Worm (Caenorhabditis elegans): Measurements from ENCODE around the gene sbp-1.

The sbp-1 gene

DNA sequence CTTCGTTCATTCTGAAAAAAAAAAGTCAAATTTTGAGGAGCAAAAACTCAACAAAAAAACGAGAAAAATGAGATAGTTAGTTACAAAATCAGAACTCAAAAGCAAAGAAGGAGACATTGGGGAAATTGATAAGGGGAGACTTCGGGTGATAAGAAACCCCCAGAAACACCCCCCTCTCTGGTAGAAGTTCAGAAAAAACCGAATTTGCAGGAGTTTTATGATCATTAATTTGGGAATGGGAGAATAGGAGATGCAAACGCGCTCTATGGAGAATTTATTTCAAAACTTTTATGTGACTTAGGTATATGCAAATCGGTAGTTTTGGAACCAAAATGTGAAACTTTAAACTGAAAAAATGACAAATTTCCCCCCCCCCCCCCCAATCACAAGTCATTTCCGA is at the start of gene sbp-1:
Gene sbp-1 (minus strand): TSS at position 11 of the 400 bp plus-strand sequence.
- no peak for TF ChIP-seq ZK546.5 (tag; optimal IDR thresholded peaks at IDR 0.05)
- TF ChIP-seq elt-2 (tag; optimal IDR thresholded peaks at IDR 0.05), result peak; percentile 74
- TF ChIP-seq lin-39 (tag; optimal IDR thresholded peaks at IDR 0.05), result no peak
- TF ChIP-seq pqm-1 (tag; optimal IDR thresholded peaks at IDR 0.05), result peak; percentile 44
- no peak for TF ChIP-seq nhr-11 (tag; optimal IDR thresholded peaks at IDR 0.05)

DNA sequence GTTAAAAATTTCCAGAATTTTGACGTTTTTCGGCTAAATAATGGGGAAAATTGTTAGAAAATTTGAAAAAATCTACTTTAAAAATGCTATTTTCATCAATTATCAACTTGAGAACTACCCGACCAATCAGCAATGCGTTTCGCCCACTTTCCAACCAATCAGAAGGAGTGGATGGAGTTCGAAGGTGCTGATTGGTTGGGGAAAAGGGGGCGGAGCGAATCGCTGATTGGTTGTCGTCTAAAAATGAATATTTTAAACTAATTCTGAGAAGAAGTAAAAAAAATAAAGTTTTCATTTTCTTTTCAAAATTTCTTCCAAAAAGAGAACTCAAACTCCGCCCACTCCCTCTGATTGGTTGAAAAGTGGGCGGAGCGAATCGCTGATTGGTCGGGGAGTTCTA is 47.9 kb upstream of the sbp-1 start:
- no peak for TF ChIP-seq nhr-23 (tag; optimal IDR thresholded peaks at IDR 0.05)
- no peak for TF ChIP-seq R02D3.7 (tag; optimal IDR thresholded peaks at IDR 0.05)
- TF ChIP-seq nfya-1 (tag; optimal IDR thresholded peaks at IDR 0.05; ENCODE audit: insufficient read depth), result peak; percentile 92
- no peak for TF ChIP-seq snpc-4 (tag; optimal IDR thresholded peaks at IDR 0.05)

DNA sequence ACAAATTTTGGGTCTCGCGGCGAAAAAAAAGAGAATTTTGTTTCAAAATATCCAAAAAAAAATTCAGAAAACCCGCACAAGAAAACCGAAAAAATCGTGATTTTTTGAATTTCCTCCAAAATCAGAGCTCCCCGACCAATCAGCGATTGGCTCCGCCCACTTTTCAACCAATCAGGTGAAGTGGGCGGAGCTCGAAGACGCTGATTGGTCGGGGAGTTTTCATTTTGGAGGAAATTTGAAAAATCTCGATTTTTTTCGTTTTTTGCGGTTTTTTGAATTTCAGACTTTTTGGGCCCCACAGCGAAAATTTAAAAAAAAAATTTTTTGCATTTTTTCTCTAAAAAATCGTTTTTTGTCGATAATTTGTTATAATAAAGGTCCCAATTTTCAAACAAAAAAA is 47.2 kb upstream of the sbp-1 start:
- no peak for TF ChIP-seq ceh-28 (tag; optimal IDR thresholded peaks at IDR 0.05)
- peak; percentile 64 for TF ChIP-seq nfya-1 (tag; optimal IDR thresholded peaks at IDR 0.05; ENCODE audit: insufficient read depth)

DNA sequence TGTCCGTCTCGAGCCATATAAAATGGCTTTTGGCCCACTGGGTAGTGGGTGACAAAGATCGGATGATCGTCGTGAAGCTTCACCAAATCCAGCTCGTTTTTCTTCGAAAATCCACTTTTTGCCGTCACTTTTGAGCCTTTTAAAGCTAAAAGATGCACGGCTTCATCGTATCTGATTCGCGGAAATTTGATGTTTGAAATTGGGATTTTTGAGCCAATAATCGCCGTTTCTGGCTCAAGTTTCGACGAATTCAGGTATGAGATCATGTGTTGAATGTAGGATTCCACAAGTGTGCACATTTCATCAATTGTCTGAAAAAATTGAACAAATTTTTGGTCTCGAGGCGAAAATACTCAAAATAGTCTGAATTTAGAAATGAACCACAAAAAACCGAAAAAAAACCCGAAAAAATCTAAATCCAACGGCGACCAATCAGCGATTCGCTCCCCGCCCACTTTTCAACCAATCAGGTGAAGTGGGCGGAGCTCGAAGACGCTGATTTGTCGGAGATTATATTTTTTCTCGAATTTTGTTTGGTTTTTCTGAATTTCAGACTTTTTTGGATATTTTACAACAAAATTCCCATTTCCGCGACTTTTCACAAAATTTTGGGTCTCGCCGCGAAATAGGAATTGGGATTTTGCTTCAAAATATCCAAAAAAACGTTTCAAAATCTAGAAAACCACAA is 46.4 kb upstream of the sbp-1 start:
- TF ChIP-seq fkh-10 (GFP tag; optimal IDR thresholded peaks at IDR 0.05) (no peak), nfya-1 (tag; optimal IDR thresholded peaks at IDR 0.05; ENCODE audit: insufficient read depth) (peak; percentile 89)

DNA sequence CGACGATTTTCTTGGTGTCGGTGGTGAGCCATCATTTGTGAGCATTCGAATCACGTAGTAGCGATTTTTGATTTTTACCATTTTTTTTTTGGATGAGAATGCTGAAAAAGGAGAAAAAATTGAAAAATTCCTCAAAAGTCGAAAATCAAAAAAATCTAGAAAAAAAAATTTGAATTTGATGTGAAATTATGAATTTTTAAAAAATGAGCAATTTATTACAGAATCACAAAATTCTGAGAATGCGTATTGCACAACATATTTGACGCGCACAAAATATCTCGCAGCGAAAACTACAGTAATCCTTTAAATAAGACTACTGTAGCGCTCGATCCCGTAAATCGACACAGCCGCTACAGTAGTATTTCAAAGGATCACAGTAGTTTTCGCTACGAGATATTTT is 44.9 kb upstream of the sbp-1 start, which contains the start of gene popl-5:
Gene popl-5 (minus strand): TSS at position 101 of the 400 bp plus-strand sequence.
- no peak for TF ChIP-seq nhr-237 (tag; optimal IDR thresholded peaks at IDR 0.05)
- TF ChIP-seq lsy-12 (tag; optimal IDR thresholded peaks at IDR 0.05), result no peak
- TF ChIP-seq lin-39 (tag; optimal IDR thresholded peaks at IDR 0.05), result no peak
- no peak for TF ChIP-seq nhr-77 (tag; optimal IDR thresholded peaks at IDR 0.05)
- TF ChIP-seq ama-1 (optimal IDR thresholded peaks at IDR 0.05), result no peak
- TF ChIP-seq fkh-10 (GFP tag; optimal IDR thresholded peaks at IDR 0.05), result no peak
- TF ChIP-seq daf-12 (tag; optimal IDR thresholded peaks at IDR 0.05), result no peak
- TF ChIP-seq egl-27 (tag; optimal IDR thresholded peaks at IDR 0.05), result no peak
- no peak for TF ChIP-seq nhr-67 (tag; optimal IDR thresholded peaks at IDR 0.05)
- no peak for TF ChIP-seq R02D3.7 (tag; optimal IDR thresholded peaks at IDR 0.05)
- TF ChIP-seq zag-1 (tag; optimal IDR thresholded peaks at IDR 0.05), result no peak
- TF ChIP-seq tbx-2 (tag; optimal IDR thresholded peaks at IDR 0.05), result no peak
- no peak for TF ChIP-seq eor-1 (tag; optimal IDR thresholded peaks at IDR 0.05)

DNA sequence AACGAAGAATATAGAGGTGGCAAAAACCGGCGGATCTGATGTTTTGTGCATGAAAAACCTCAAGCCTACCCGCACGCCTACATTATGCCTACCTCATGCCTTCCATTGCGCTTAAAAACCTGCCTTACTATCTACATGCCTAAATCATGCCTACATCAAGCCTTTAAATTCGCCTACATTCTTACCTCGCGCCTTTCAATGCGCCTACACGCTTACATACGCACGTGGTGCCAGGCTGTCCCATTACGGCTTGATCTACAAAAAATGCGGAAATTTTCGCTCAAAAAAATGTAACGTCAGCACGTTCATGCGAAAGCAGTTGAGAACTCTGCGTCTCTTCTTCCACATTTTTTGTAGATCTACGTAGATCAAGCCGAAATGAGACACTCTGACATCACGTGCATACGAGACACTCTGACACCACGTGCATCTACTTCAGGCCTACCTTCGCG is 41.8 kb upstream of the sbp-1 start, which contains the start of gene fbxa-220:
Gene fbxa-220 (minus strand): TSS at position 51 of the 452 bp plus-strand sequence.
- no peak for TF ChIP-seq fkh-2 (tag; optimal IDR thresholded peaks at IDR 0.05)
- no peak for TF ChIP-seq nhr-76 (tag; optimal IDR thresholded peaks at IDR 0.05)
- TF ChIP-seq elt-3 (tag; optimal IDR thresholded peaks at IDR 0.05), result no peak
- no peak for TF ChIP-seq fos-1 (tag; optimal IDR thresholded peaks at IDR 0.05)
- TF ChIP-seq egl-5 (tag; optimal IDR thresholded peaks at IDR 0.05), result no peak

DNA sequence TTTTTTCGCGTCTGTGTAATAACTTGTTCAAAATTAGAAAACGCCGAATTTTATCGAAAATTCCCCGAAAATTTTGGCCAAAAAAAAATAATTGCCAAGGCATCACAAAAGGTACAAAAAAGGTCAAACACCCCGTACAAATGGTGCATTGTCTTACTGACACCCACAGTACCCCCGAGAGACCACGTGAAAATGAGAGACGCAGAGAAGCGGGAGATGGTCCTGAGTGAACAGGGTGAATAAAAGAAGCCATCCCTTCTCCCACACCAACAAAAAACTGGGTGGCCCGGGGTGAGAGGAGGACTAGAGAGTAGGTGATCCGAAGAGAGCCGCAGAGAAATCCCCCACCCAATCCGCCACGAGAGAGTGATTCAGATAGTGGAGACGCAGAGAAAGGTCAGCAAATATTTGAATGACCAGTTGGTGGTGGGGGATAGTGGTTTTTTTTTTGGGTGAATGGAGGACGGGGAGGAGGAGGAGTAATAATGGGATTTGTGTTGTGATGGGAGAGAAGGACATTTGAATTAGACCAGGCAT is 39.0 kb upstream of the sbp-1 start:
- TF ChIP-seq sea-2 (GFP tag; optimal IDR thresholded peaks at IDR 0.05) (no peak), nhr-25 (tag; optimal IDR thresholded peaks at IDR 0.05) (no peak), tbx-2 (tag; optimal IDR thresholded peaks at IDR 0.05) (no peak), aly-2 (tag; optimal IDR thresholded peaks at IDR 0.05) (no peak), skn-1 (tag; optimal IDR thresholded peaks at IDR 0.05) (no peak), ZK546.5 (tag; optimal IDR thresholded peaks at IDR 0.05) (no peak), nhr-77 (tag; optimal IDR thresholded peaks at IDR 0.05) (no peak), pha-4 (tag; optimal IDR thresholded peaks at IDR 0.05) (no peak), elt-2 (tag; optimal IDR thresholded peaks at IDR 0.05) (no peak), egl-5 (tag; optimal IDR thresholded peaks at IDR 0.05) (no peak), fos-1 (tag; optimal IDR thresholded peaks at IDR 0.05) (no peak), lin-15B (tag; optimal IDR thresholded peaks at IDR 0.05) (no peak), ztf-11 (tag; optimal IDR thresholded peaks at IDR 0.05) (no peak), fkh-2 (tag; optimal IDR thresholded peaks at IDR 0.05) (no peak), nhr-76 (tag; optimal IDR thresholded peaks at IDR 0.05) (no peak), pqm-1 (tag; optimal IDR thresholded peaks at IDR 0.05) (no peak), nhr-67 (tag; optimal IDR thresholded peaks at IDR 0.05) (no peak)

Measured in whole organism, L3 larva.